Worm (Caenorhabditis elegans) whole organism, L3 larva: Measurements from ENCODE around the gene B0198.2.
A peak's percentile ranks its signal among the peaks of the same experiment; 100 is the strongest.

Experiments used
- ama-1 ChIP-seq: fragments of 150-350 bp; optimal IDR thresholded peaks from 2 replicates; lab custom pipeline; 2018
- ceh-9 ChIP-seq: sonication (generic microtip); optimal IDR thresholded peaks from 2 replicates; lab custom pipeline; 2018; ENCODE audit warnings: missing biosample characterization, missing genetic modification characterization
- daf-12 ChIP-seq: fragments of 150-350 bp; optimal IDR thresholded peaks from 2 replicates; lab custom pipeline; 2014; ENCODE audit warnings: missing biosample characterization, missing genetic modification reagents, missing genetic modification characterization
- egl-5 ChIP-seq: fragments of 150-350 bp; optimal IDR thresholded peaks from 2 replicates; lab custom pipeline; 2017; ENCODE audit warnings: missing biosample characterization, missing genetic modification reagents, missing genetic modification characterization, inconsistent platforms
- lin-15B ChIP-seq: fragments of 150-350 bp; optimal IDR thresholded peaks from 2 replicates; lab custom pipeline; 2014; ENCODE audit warnings: missing biosample characterization, missing genetic modification characterization
- mdl-1 ChIP-seq: fragments of 150-350 bp; optimal IDR thresholded peaks from 2 replicates; lab custom pipeline; 2014; ENCODE audit warnings: missing biosample characterization, missing genetic modification characterization
- nhr-23 ChIP-seq: fragments of 150-350 bp; optimal IDR thresholded peaks from 2 replicates; lab custom pipeline; 2014; ENCODE audit warnings: missing biosample characterization, missing genetic modification reagents, missing genetic modification characterization
- pha-4 ChIP-seq: fragments of 150-350 bp; optimal IDR thresholded peaks from 2 replicates; lab custom pipeline; 2014; ENCODE audit warnings: missing biosample characterization, missing genetic modification reagents, missing genetic modification characterization
- pqm-1 ChIP-seq: fragments of 150-350 bp; optimal IDR thresholded peaks from 2 replicates; lab custom pipeline; 2017; ENCODE audit warnings: missing biosample characterization, missing genetic modification characterization, inconsistent platforms
- unc-62 ChIP-seq: fragments of 150-350 bp; sonication (generic microtip); optimal IDR thresholded peaks from 4 replicates; lab custom pipeline; 2014; ENCODE audit warnings: missing biosample characterization, missing genetic modification reagents, missing genetic modification characterization
- zag-1 ChIP-seq: fragments of 150-350 bp; optimal IDR thresholded peaks from 2 replicates; lab custom pipeline; 2014; ENCODE audit warnings: missing biosample characterization, missing genetic modification characterization

- TF ChIP-seq daf-12 (tag; lab: Kevin White, UChicago) (no peak), nhr-23 (tag; lab: Kevin White, UChicago) (peak; percentile 24), pha-4 (tag; lab: Kevin White, UChicago) (no peak), ceh-9 (no peak), pqm-1 (tag; lab: Kevin White, UChicago) (no peak), unc-62 (no peak), egl-5 (tag; lab: Kevin White, UChicago) (no peak), zag-1 (tag; lab: Kevin White, UChicago) (no peak), mdl-1 (tag; lab: Kevin White, UChicago) (no peak), lin-15B (tag; lab: Kevin White, UChicago) (no peak), ama-1 (lab: Kevin White, UChicago) (no peak)
Observed at ce11 chrX:12080581-12081162, 55.1 kb downstream of the B0198.2 start.
